Fruit fly (Drosophila melanogaster) whole organism, prepupa: Measurements from ENCODE around the gene sgll.
A peak's percentile ranks its signal among the peaks of the same experiment; 100 is the strongest.

Experiments used
- Blimp-1 ChIP-seq: fragments of 200-800 bp; sonication (Bioruptor generic); optimal IDR thresholded peaks from 3 replicates; lab custom pipeline; 2017; ENCODE audit warnings: missing biosample characterization, missing genetic modification characterization, mild to moderate bottlenecking, moderate library complexity, missing genetic modification reagents
- CG10631 ChIP-seq: fragments of 200-800 bp; sonication (Bioruptor generic); optimal IDR thresholded peaks from 2 replicates; lab custom pipeline; 2016; ENCODE audit warnings: missing biosample characterization, missing genetic modification characterization
- CG10669 ChIP-seq: fragments of 200-800 bp; sonication (Bioruptor generic); optimal IDR thresholded peaks from 3 replicates; lab custom pipeline; 2018; ENCODE audit warnings: missing biosample characterization, mild to moderate bottlenecking, missing genetic modification characterization, moderate library complexity
- CG11294 ChIP-seq: fragments of 200-800 bp; sonication (Bioruptor generic); IDR thresholded peaks from 2 replicates; pipeline ENCODE4 v1.3.6; 2022; ENCODE audit warnings: missing biosample characterization, missing genetic modification characterization
- CG11762 ChIP-seq: fragments of 200-800 bp; sonication (Bioruptor generic); optimal IDR thresholded peaks from 3 replicates; lab custom pipeline; 2016; ENCODE audit warnings: missing biosample characterization, missing genetic modification characterization; ENCODE audit not compliant: insufficient read depth
- CG11902 ChIP-seq: fragments of 200-800 bp; sonication (Bioruptor generic); optimal IDR thresholded peaks from 3 replicates; lab custom pipeline; 2016; ENCODE audit warnings: missing biosample characterization, missing genetic modification characterization
- CG1621 ChIP-seq: fragments of 200-800 bp; sonication (Bioruptor generic); optimal IDR thresholded peaks from 3 replicates; lab custom pipeline; 2018; ENCODE audit warnings: missing biosample characterization, mild to moderate bottlenecking, missing genetic modification characterization
- CG16779 ChIP-seq: fragments of 200-800 bp; sonication (Bioruptor generic); optimal IDR thresholded peaks from 3 replicates; lab custom pipeline; 2017; ENCODE audit warnings: missing biosample characterization, mild to moderate bottlenecking, missing genetic modification characterization
- CG3032 ChIP-seq: fragments of 200-800 bp; optimal IDR thresholded peaks from 2 replicates; lab custom pipeline; 2019; ENCODE audit warnings: missing biosample characterization, mild to moderate bottlenecking, missing genetic modification characterization, moderate library complexity
- CG31627 ChIP-seq: fragments of 200-800 bp; sonication (Bioruptor generic); optimal IDR thresholded peaks from 3 replicates; lab custom pipeline; 2016; ENCODE audit warnings: missing biosample characterization, missing genetic modification characterization
- CG32006 ChIP-seq: fragments of 200-800 bp; sonication (Bioruptor generic); optimal IDR thresholded peaks from 3 replicates; lab custom pipeline; 2017; ENCODE audit warnings: missing biosample characterization, mild to moderate bottlenecking, missing genetic modification characterization
- CG34406 ChIP-seq: fragments of 200-800 bp; sonication (Bioruptor generic); optimal IDR thresholded peaks from 3 replicates; lab custom pipeline; 2016; ENCODE audit warnings: missing biosample characterization, missing genetic modification characterization
- CG3919 ChIP-seq: fragments of 200-800 bp; sonication (Bioruptor generic); optimal IDR thresholded peaks from 3 replicates; lab custom pipeline; 2016; ENCODE audit warnings: missing biosample characterization, missing genetic modification characterization
- CG4318 ChIP-seq: fragments of 200-800 bp; sonication (Bioruptor generic); optimal IDR thresholded peaks from 3 replicates; lab custom pipeline; 2017; ENCODE audit warnings: missing biosample characterization, mild to moderate bottlenecking, missing genetic modification characterization
- CG6163 ChIP-seq: fragments of 200-800 bp; sonication (Bioruptor generic); IDR thresholded peaks from 3 replicates; pipeline ENCODE4 v1.3.6; 2022; ENCODE audit warnings: missing biosample characterization, missing genetic modification characterization
- CG6276 ChIP-seq: fragments of 200-800 bp; sonication (Bioruptor generic); optimal IDR thresholded peaks from 2 replicates; lab custom pipeline; 2017; ENCODE audit warnings: missing biosample characterization, mild to moderate bottlenecking, missing genetic modification characterization
- CG6792 ChIP-seq: fragments of 200-800 bp; sonication (Bioruptor generic); optimal IDR thresholded peaks from 3 replicates; lab custom pipeline; 2016; ENCODE audit warnings: missing biosample characterization, missing genetic modification characterization
- CG6808 ChIP-seq: fragments of 200-800 bp; sonication (Bioruptor generic); optimal IDR thresholded peaks from 3 replicates; lab custom pipeline; 2017; ENCODE audit warnings: missing biosample characterization, missing genetic modification characterization, mild to moderate bottlenecking, moderate library complexity, missing genetic modification reagents
- CG7368 ChIP-seq: fragments of 200-800 bp; sonication (Bioruptor generic); optimal IDR thresholded peaks from 3 replicates; lab custom pipeline; 2016; ENCODE audit warnings: missing biosample characterization, missing genetic modification characterization
- CG8119 ChIP-seq: fragments of 200-800 bp; sonication (Bioruptor generic); IDR thresholded peaks from 3 replicates; pipeline ENCODE4 v1.3.6; 2022; ENCODE audit warnings: missing biosample characterization, missing genetic modification characterization
- CG8319 ChIP-seq: fragments of 200-800 bp; sonication (Bioruptor generic); optimal IDR thresholded peaks from 3 replicates; lab custom pipeline; 2016; ENCODE audit warnings: missing biosample characterization, missing genetic modification characterization
- CG8632 ChIP-seq: fragments of 200-800 bp; sonication (Bioruptor generic); optimal IDR thresholded peaks from 3 replicates; lab custom pipeline; 2016; ENCODE audit warnings: missing biosample characterization, missing genetic modification characterization
- Eip75B ChIP-seq: fragments of 200-800 bp; sonication (Bioruptor generic); optimal IDR thresholded peaks from 3 replicates; lab custom pipeline; 2016; ENCODE audit warnings: missing biosample characterization, missing genetic modification characterization
- Eip78C ChIP-seq: fragments of 200-800 bp; sonication (Bioruptor generic); peaks from one replicate; lab custom pipeline; 2016; ENCODE audit warnings: missing biosample characterization, missing genetic modification characterization
- Eip93F ChIP-seq: fragments of 200-800 bp; sonication (Bioruptor generic); optimal IDR thresholded peaks from 2 replicates; lab custom pipeline; 2016; ENCODE audit warnings: missing biosample characterization, mild to moderate bottlenecking, missing genetic modification characterization
- Ets21C ChIP-seq: fragments of 200-800 bp; sonication (Bioruptor generic); optimal IDR thresholded peaks from 3 replicates; lab custom pipeline; 2016; ENCODE audit warnings: missing biosample characterization, missing genetic modification characterization
- Ets96B ChIP-seq: fragments of 200-800 bp; optimal IDR thresholded peaks from 2 replicates; lab custom pipeline; 2019; ENCODE audit warnings: missing biosample characterization, mild to moderate bottlenecking, missing genetic modification characterization, moderate library complexity
- Gug ChIP-seq: fragments of 200-800 bp; sonication (Bioruptor generic); IDR thresholded peaks from 2 replicates; pipeline ENCODE4 v1.3.6; 2022; ENCODE audit warnings: missing biosample characterization, missing genetic modification characterization
- Hr38 ChIP-seq: sonication (Bioruptor generic); optimal IDR thresholded peaks from 2 replicates; lab custom pipeline; 2016; ENCODE audit warnings: missing biosample characterization, missing genetic modification characterization
- Hr39 ChIP-seq: fragments of 200-800 bp; sonication (Bioruptor generic); optimal IDR thresholded peaks from 2 replicates; lab custom pipeline; 2016; ENCODE audit warnings: missing biosample characterization, missing genetic modification characterization
- Hr4 ChIP-seq: fragments of 200-800 bp; sonication (Bioruptor generic); optimal IDR thresholded peaks from 3 replicates; lab custom pipeline; 2016; ENCODE audit warnings: missing biosample characterization, missing genetic modification characterization
- Lpt ChIP-seq: fragments of 200-800 bp; sonication (Bioruptor generic); optimal IDR thresholded peaks from 3 replicates; lab custom pipeline; 2016; ENCODE audit warnings: missing biosample characterization, missing genetic modification characterization
- Met ChIP-seq: fragments of 200-800 bp; sonication (Bioruptor generic); optimal IDR thresholded peaks from 3 replicates; lab custom pipeline; 2016; ENCODE audit warnings: missing biosample characterization, missing genetic modification characterization
- OdsH ChIP-seq: fragments of 200-800 bp; sonication (Bioruptor generic); optimal IDR thresholded peaks from 3 replicates; lab custom pipeline; 2016; ENCODE audit warnings: missing biosample characterization, missing genetic modification characterization
- Smox ChIP-seq: fragments of 200-800 bp; sonication (Bioruptor generic); optimal IDR thresholded peaks from 3 replicates; lab custom pipeline; 2016; ENCODE audit warnings: missing biosample characterization, missing genetic modification characterization
- Sox102F ChIP-seq: fragments of 200-800 bp; sonication (Bioruptor generic); optimal IDR thresholded peaks from 2 replicates; lab custom pipeline; 2016; ENCODE audit warnings: missing biosample characterization, mild to moderate bottlenecking, missing genetic modification characterization
- Sox14 ChIP-seq: fragments of 200-800 bp; sonication (Bioruptor generic); optimal IDR thresholded peaks from 3 replicates; lab custom pipeline; 2016; ENCODE audit warnings: missing biosample characterization, missing genetic modification characterization
- Sox15 ChIP-seq: fragments of 200-800 bp; sonication (Bioruptor generic); optimal IDR thresholded peaks from 3 replicates; lab custom pipeline; 2016; ENCODE audit warnings: missing biosample characterization, missing genetic modification characterization
- achi ChIP-seq: fragments of 200-800 bp; sonication (Bioruptor generic); optimal IDR thresholded peaks from 3 replicates; lab custom pipeline; 2016; ENCODE audit warnings: missing biosample characterization, missing genetic modification characterization
- acj6 ChIP-seq: fragments of 200-800 bp; sonication (Bioruptor generic); optimal IDR thresholded peaks from 3 replicates; lab custom pipeline; 2016; ENCODE audit warnings: missing biosample characterization, missing genetic modification characterization
- cyc ChIP-seq: fragments of 200-800 bp; sonication (Bioruptor generic); optimal IDR thresholded peaks from 3 replicates; lab custom pipeline; 2016; ENCODE audit warnings: missing biosample characterization, missing genetic modification characterization
- dac ChIP-seq: fragments of 200-800 bp; sonication (Bioruptor generic); optimal IDR thresholded peaks from 2 replicates; lab custom pipeline; 2017; ENCODE audit warnings: missing biosample characterization, mild to moderate bottlenecking, missing genetic modification characterization
- eg ChIP-seq: fragments of 200-800 bp; sonication (Bioruptor generic); IDR thresholded peaks from 3 replicates; pipeline ENCODE4 v1.3.6; 2022; ENCODE audit warnings: missing biosample characterization, missing genetic modification characterization
- esn ChIP-seq: fragments of 200-800 bp; sonication (Bioruptor generic); optimal IDR thresholded peaks from 2 replicates; lab custom pipeline; 2016; ENCODE audit warnings: missing biosample characterization, mild to moderate bottlenecking, missing genetic modification characterization, moderate library complexity
- fd59A ChIP-seq: fragments of 200-800 bp; sonication (Bioruptor generic); optimal IDR thresholded peaks from 2 replicates; lab custom pipeline; 2017; ENCODE audit warnings: missing biosample characterization, mild to moderate bottlenecking, missing genetic modification characterization, missing genetic modification reagents
- lz ChIP-seq: fragments of 200-800 bp; sonication (Bioruptor generic); optimal IDR thresholded peaks from 3 replicates; lab custom pipeline; 2016; ENCODE audit warnings: missing biosample characterization, missing genetic modification characterization
- net ChIP-seq: fragments of 200-800 bp; sonication (Bioruptor generic); optimal IDR thresholded peaks from 3 replicates; lab custom pipeline; 2016; ENCODE audit warnings: missing biosample characterization, missing genetic modification characterization
- pdm3 ChIP-seq: fragments of 200-800 bp; sonication (Bioruptor generic); optimal IDR thresholded peaks from 3 replicates; lab custom pipeline; 2016; ENCODE audit warnings: missing biosample characterization, missing genetic modification characterization
- salr ChIP-seq, 2 experiments: fragments of 200-800 bp; sonication (Bioruptor generic); optimal IDR thresholded peaks; 3 replicates each; lab custom pipeline; 2016 to 2018; ENCODE audit warnings: missing biosample characterization in 2 of 2, missing genetic modification characterization in 2 of 2, mild to moderate bottlenecking in 1 of 2
- spab ChIP-seq: fragments of 200-800 bp; sonication (Bioruptor generic); optimal IDR thresholded peaks from 2 replicates; lab custom pipeline; 2017; ENCODE audit warnings: missing biosample characterization, mild to moderate bottlenecking, missing genetic modification characterization, missing genetic modification reagents
- svp ChIP-seq: fragments of 200-800 bp; sonication (Bioruptor generic); peaks from one replicate; lab custom pipeline; 2016; ENCODE audit warnings: missing biosample characterization, missing genetic modification characterization
- topi ChIP-seq: fragments of 200-800 bp; sonication (Bioruptor generic); optimal IDR thresholded peaks from 3 replicates; lab custom pipeline; 2016; ENCODE audit warnings: missing biosample characterization, missing genetic modification characterization
- vri ChIP-seq: fragments of 200-800 bp; sonication (Bioruptor generic); optimal IDR thresholded peaks from 3 replicates; lab custom pipeline; 2016; ENCODE audit warnings: missing biosample characterization, mild to moderate bottlenecking, missing genetic modification characterization

Gene sgll

dm6 chr3R:7813981-7814529 is 3.7 kb downstream of the sgll start, which contains the start of gene CG34384:
CG34384 (plus strand) TSS chr3R:7814361.
- TF ChIP-seq CG34406 (GFP tag; lab: Kevin White, UChicago) (peak; percentile 19), dac (GFP tag; lab: Kevin White, UChicago) (no peak), Lpt (no peak), CG8319 (GFP tag; lab: Kevin White, UChicago) (peak; percentile 5), Ets96B (tag; lab: Kevin White, UChicago) (peak; percentile 45), CG8632 (GFP tag; lab: Kevin White, UChicago) (peak; percentile 19), spab (peak; percentile 60), Eip75B (GFP tag; lab: Kevin White, UChicago) (peak; percentile 59), lz (GFP tag; lab: Kevin White, UChicago) (peak; percentile 54), Hr39 (peak; percentile 30), net (no peak), acj6 (GFP tag; lab: Kevin White, UChicago) (peak; percentile 30), OdsH (GFP tag; lab: Kevin White, UChicago) (peak; percentile 39), Hr38 (no peak), esn (GFP tag; lab: Kevin White, UChicago) (peak; percentile 56), CG31627 (GFP tag; lab: Kevin White, UChicago) (peak; percentile 41), CG11902 (peak; percentile 12), Ets21C (GFP tag; lab: Kevin White, UChicago) (peak; percentile 5), topi (GFP tag; lab: Kevin White, UChicago) (peak; percentile 42), vri (GFP tag; lab: Kevin White, UChicago) (no peak), CG16779 (no peak), CG10669 (GFP tag; lab: Kevin White, UChicago) (peak; percentile 40), CG6792 (GFP tag; lab: Kevin White, UChicago) (peak; percentile 52), cyc (peak; percentile 27), CG6808 (GFP tag; lab: Kevin White, UChicago) (peak; percentile 68), Smox (GFP tag; lab: Kevin White, UChicago) (peak; percentile 21), CG8119 (no peak), svp (peak; percentile 82), CG3032 (tag; lab: Kevin White, UChicago) (peak; percentile 49), eg (GFP tag; lab: Robert Waterston, UW) (no peak), CG6163 (no peak), fd59A (GFP tag; lab: Kevin White, UChicago) (peak; percentile 4), Blimp-1 (GFP tag; lab: Kevin White, UChicago) (peak; percentile 9), CG1621 (tag; lab: Kevin White, UChicago) (no peak), Eip78C (peak; percentile 82), CG11762 (GFP tag; lab: Kevin White, UChicago) (no peak), Eip93F (GFP tag; lab: Kevin White, UChicago) (no peak), CG11294 (GFP tag; lab: Robert Waterston, UW) (no peak), pdm3 (GFP tag; lab: Kevin White, UChicago) (peak; percentile 41), CG7368 (GFP tag; lab: Kevin White, UChicago) (no peak), Sox14 (peak; percentile 16), achi (GFP tag; lab: Kevin White, UChicago) (peak; percentile 28), Gug (GFP tag; lab: Robert Waterston, UW) (no peak), CG6276 (GFP tag; lab: Kevin White, UChicago) (no peak), CG10631 (GFP tag; lab: Kevin White, UChicago) (peak; percentile 31), Met (peak; percentile 48), CG3919 (GFP tag; lab: Kevin White, UChicago) (peak; percentile 56), CG4318 (peak; percentile 3), Sox15 (GFP tag; lab: Kevin White, UChicago) (no peak), Hr4 (GFP tag; lab: Kevin White, UChicago) (peak; percentile 27), CG32006 (GFP tag; lab: Kevin White, UChicago) (peak; percentile 57), Sox102F (GFP tag; lab: Kevin White, UChicago) (peak; percentile 5), salr (GFP tag; optimal IDR thresholded peaks at IDR 0.05; lab: Kevin White, UChicago) (peak in 1 of 2 experiments; percentile 18)
